Worm (Caenorhabditis elegans): ENCODE measurements around the gene grl-6.

ce11 chrX:6461729-6462128, 11.0 kb upstream of the grl-6 start, which contains the start of gene K04E7.1:
- TF ChIP-seq lsy-2 (tag; optimal IDR thresholded peaks at IDR 0.05) (no peak), nhr-76 (tag; optimal IDR thresholded peaks at IDR 0.05) (no peak), unc-62 (GFP tag; optimal IDR thresholded peaks at IDR 0.05) (no peak), ces-1 (GFP tag; optimal IDR thresholded peaks at IDR 0.05) (no peak), bed-3 (GFP tag; optimal IDR thresholded peaks at IDR 0.05) (no peak), nhr-2 (tag; optimal IDR thresholded peaks at IDR 0.05) (no peak), zip-8 (tag; optimal IDR thresholded peaks at IDR 0.05) (no peak), snpc-4 (tag; optimal IDR thresholded peaks at IDR 0.05) (no peak), ztf-11 (tag; optimal IDR thresholded peaks at IDR 0.05) (no peak), tbx-8 (GFP tag; optimal IDR thresholded peaks at IDR 0.05) (no peak), nhr-237 (tag; optimal IDR thresholded peaks at IDR 0.05) (no peak), nhr-12 (tag; optimal IDR thresholded peaks at IDR 0.05) (no peak), unc-39 (tag; optimal IDR thresholded peaks at IDR 0.05) (no peak), lin-32 (GFP tag; optimal IDR thresholded peaks at IDR 0.05) (no peak)

All from whole organism, mixed stage, embryonic.